Fruit fly (Drosophila melanogaster): ENCODE measurements around the gene Msr-110.
A peak's percentile ranks its signal among the peaks of the same experiment; 100 is the strongest.

The Msr-110 gene

DNA sequence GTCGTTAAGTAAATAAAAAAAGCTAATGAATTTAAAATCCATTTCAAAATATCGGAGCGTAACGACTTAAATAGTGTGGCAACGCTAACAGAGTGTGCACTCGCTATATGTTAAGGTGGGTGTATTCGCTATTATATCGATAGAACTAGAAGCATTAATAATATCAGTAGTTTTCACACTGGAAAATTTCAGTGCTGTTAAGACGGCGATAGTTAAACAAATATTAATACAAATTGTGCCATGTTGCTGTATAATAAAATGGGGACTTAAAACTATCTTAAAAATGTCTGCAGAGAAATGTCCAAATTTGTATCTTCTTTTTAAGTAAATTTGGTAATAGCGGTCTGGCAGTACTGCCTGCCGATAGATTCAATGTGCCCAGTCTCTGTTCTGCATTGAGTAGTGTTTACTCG lies 6.2 kb upstream of the Msr-110 start (continued):
- peak; percentile 88 for TF ChIP-seq Dip3 (GFP tag; optimal IDR thresholded peaks at IDR 0.05)
- peak; percentile 78; the same call in 2 of the 3 replicates for TF ChIP-seq gce (GFP tag; IDR thresholded peaks at IDR 0.05)
- peak; percentile 80 for TF ChIP-seq croc (GFP tag; conservative IDR thresholded peaks at IDR 0.05)
- peak; percentile 96 for TF ChIP-seq CG9932 (GFP tag; IDR thresholded peaks at IDR 0.05)
- peak; percentile 37 for TF ChIP-seq CG12219 (GFP tag; optimal IDR thresholded peaks at IDR 0.05)
- TF ChIP-seq ssp (GFP tag; IDR thresholded peaks at IDR 0.05) = peak; percentile 92
- TF ChIP-seq sim (GFP tag; IDR thresholded peaks at IDR 0.05) = peak; percentile 40; the same call in 1 of the 2 replicates
- TF ChIP-seq CG9437 (GFP tag; optimal IDR thresholded peaks at IDR 0.05) = peak; percentile 62
- no peak for TF ChIP-seq lbe (GFP tag; optimal IDR thresholded peaks at IDR 0.05)
- TF ChIP-seq br (optimal IDR thresholded peaks at IDR 0.05) = no peak
- TF ChIP-seq CG4854 (GFP tag; optimal IDR thresholded peaks at IDR 0.05) = no peak
- TF ChIP-seq CG3407 (GFP tag; optimal IDR thresholded peaks at IDR 0.05) = no peak
- TF ChIP-seq sob (GFP tag; IDR thresholded peaks at IDR 0.05) = peak; percentile 91
- TF ChIP-seq CG6683 (GFP tag; optimal IDR thresholded peaks at IDR 0.05) = no peak
- TF ChIP-seq row (GFP tag; IDR thresholded peaks at IDR 0.05) = peak; percentile 95
- TF ChIP-seq NK7.1 (GFP tag; optimal IDR thresholded peaks at IDR 0.05) = peak; percentile 71
- TF ChIP-seq NfI (GFP tag; optimal IDR thresholded peaks at IDR 0.05) = peak; percentile 86
- TF ChIP-seq NFAT (GFP tag; IDR thresholded peaks at IDR 0.05) = peak; percentile 87
- peak; percentile 84 for TF ChIP-seq Sox102F (GFP tag; optimal IDR thresholded peaks at IDR 0.05)
- no peak for TF ChIP-seq CG15269 (tag; optimal IDR thresholded peaks at IDR 0.05)
- TF ChIP-seq Xbp1 (GFP tag; optimal IDR thresholded peaks at IDR 0.05) = peak; percentile 89
- TF ChIP-seq lilli (GFP tag; optimal IDR thresholded peaks at IDR 0.05) = peak; percentile 92
- TF ChIP-seq sr (GFP tag; IDR thresholded peaks at IDR 0.05) = peak; percentile 16; the same call in 1 of the 3 replicates
- TF ChIP-seq CG1602 (GFP tag; optimal IDR thresholded peaks at IDR 0.05) = peak; percentile 81
- peak; percentile 80 to 87 for TF ChIP-seq chif (GFP tag; optimal IDR thresholded peaks at IDR 0.05)
- no peak for TF ChIP-seq Tbp (GFP tag; optimal IDR thresholded peaks at IDR 0.05)
- TF ChIP-seq CG31224 (GFP tag; IDR thresholded peaks at IDR 0.05) = peak; percentile 84
- TF ChIP-seq Dfd (GFP tag; optimal IDR thresholded peaks at IDR 0.05) = no peak
- TF ChIP-seq dati (GFP tag; IDR thresholded peaks at IDR 0.05) = peak; percentile 80
- no peak for TF ChIP-seq Hand (GFP tag; optimal IDR thresholded peaks at IDR 0.05)
- TF ChIP-seq zfh1 (GFP tag; IDR thresholded peaks at IDR 0.05) = peak; percentile 94
- TF ChIP-seq Gug (GFP tag; IDR thresholded peaks at IDR 0.05) = peak; percentile 91
- TF ChIP-seq Sox100B (GFP tag; optimal IDR thresholded peaks at IDR 0.05) = no peak
- peak; percentile 82 for TF ChIP-seq ERR (GFP tag; optimal IDR thresholded peaks at IDR 0.05)
- TF ChIP-seq ind (GFP tag; optimal IDR thresholded peaks at IDR 0.05) = peak; percentile 92
- TF ChIP-seq CG14860 (GFP tag; IDR thresholded peaks at IDR 0.05; ENCODE audit: partially characterized antibody) = peak; percentile 78
- peak; percentile 85 for TF ChIP-seq CG1647 (GFP tag; optimal IDR thresholded peaks at IDR 0.05)
- peak; percentile 63 for TF ChIP-seq schlank (tag; optimal IDR thresholded peaks at IDR 0.05)
- TF ChIP-seq Hmr (GFP tag; optimal IDR thresholded peaks at IDR 0.05) = peak; percentile 80
- TF ChIP-seq CG11456 (GFP tag; IDR thresholded peaks at IDR 0.05) = peak; percentile 94
- TF ChIP-seq pzg (GFP tag; optimal IDR thresholded peaks at IDR 0.05) = peak; percentile 93
- peak; percentile 77 for TF ChIP-seq ara (GFP tag; IDR thresholded peaks at IDR 0.05)
- peak; percentile 76 for TF ChIP-seq Poxn (GFP tag; IDR thresholded peaks at IDR 0.05)
- no peak for TF ChIP-seq CG1832 (GFP tag; optimal IDR thresholded peaks at IDR 0.05)
- TF ChIP-seq pho (GFP tag; optimal IDR thresholded peaks at IDR 0.05) = peak; percentile 93
- TF ChIP-seq CkIIα-i1 (GFP tag; IDR thresholded peaks at IDR 0.05) = peak; percentile 77
- peak; percentile 87 for TF ChIP-seq chm (GFP tag; IDR thresholded peaks at IDR 0.05)
- TF ChIP-seq bbx (GFP tag; IDR thresholded peaks at IDR 0.05; ENCODE audit: partially characterized antibody) = peak; percentile 64
- TF ChIP-seq fu2 (GFP tag; optimal IDR thresholded peaks at IDR 0.05) = peak; percentile 87
- peak; percentile 93 for TF ChIP-seq CG4617 (GFP tag; optimal IDR thresholded peaks at IDR 0.05; ENCODE audit: borderline replicate concordance)
- TF ChIP-seq nmo (GFP tag; optimal IDR thresholded peaks at IDR 0.05) = peak; percentile 94
- TF ChIP-seq Sry-δ (GFP tag; optimal IDR thresholded peaks at IDR 0.05) = peak; percentile 92
